Worm (Caenorhabditis elegans): ENCODE measurements around the gene ZC190.4.

ZC190.4 gene

ce11 chrV:8663023-8663422, 2.8 kb upstream of the ZC190.4 start:
- peak; percentile 9 for TF ChIP-seq K12H6.12 (tag; optimal IDR thresholded peaks at IDR 0.05)
- TF ChIP-seq mcd-1 (GFP tag; IDR thresholded peaks at IDR 0.05): 0 out of 2 replicates have a peak, but pooled peaks have one; percentile 12
- TF ChIP-seq fkh-3 (tag; optimal IDR thresholded peaks at IDR 0.05): no peak
- no peak for TF ChIP-seq lin-54 (GFP tag; optimal IDR thresholded peaks at IDR 0.05)
- no peak for TF ChIP-seq cebp-1 (GFP tag; IDR thresholded peaks at IDR 0.05)
- TF ChIP-seq cebp-1 (tag; optimal IDR thresholded peaks at IDR 0.05): peak; percentile 17
- TF ChIP-seq zfh-2 (GFP tag; conservative IDR thresholded peaks at IDR 0.05): peak; percentile 85
- no peak for TF ChIP-seq madf-10 (tag; optimal IDR thresholded peaks at IDR 0.05)
- no peak for TF ChIP-seq B0019.2 (GFP tag; conservative IDR thresholded peaks at IDR 0.05)
- TF ChIP-seq Y79H2A.3 (GFP tag; conservative IDR thresholded peaks at IDR 0.05): no peak

ce11 chrV:8667230-8668021, 1.6 kb downstream of the ZC190.4 start:
- no peak for TF ChIP-seq Y56A3A.18 (GFP tag; IDR thresholded peaks at IDR 0.05)
- TF ChIP-seq C17E4.6 (GFP tag; IDR thresholded peaks at IDR 0.05): no peak
- TF ChIP-seq Y53F4B.3 (GFP tag; IDR thresholded peaks at IDR 0.05): no peak
- no peak for TF ChIP-seq tlf-1 (GFP tag; optimal IDR thresholded peaks at IDR 0.05)
- no peak for TF ChIP-seq hmg-20 (GFP tag; IDR thresholded peaks at IDR 0.05)
- TF ChIP-seq dpff-1 (tag; optimal IDR thresholded peaks at IDR 0.05): no peak
- no peak for TF ChIP-seq Y53G8AR.9 (GFP tag; conservative IDR thresholded peaks at IDR 0.05)
- TF ChIP-seq nfya-2 (GFP tag; IDR thresholded peaks at IDR 0.05): no peak
- TF ChIP-seq F10E7.11 (tag; optimal IDR thresholded peaks at IDR 0.05): no peak
- no peak for TF ChIP-seq egl-18 (GFP tag; IDR thresholded peaks at IDR 0.05)
- TF ChIP-seq aptf-2 (GFP tag; conservative IDR thresholded peaks at IDR 0.05): no peak
- no peak for TF ChIP-seq ccch-3 (GFP tag; optimal IDR thresholded peaks at IDR 0.05)
- TF ChIP-seq rpc-1 (optimal IDR thresholded peaks at IDR 0.05): no peak
- no peak for TF ChIP-seq rpc-1 (tag; optimal IDR thresholded peaks at IDR 0.05)
- TF ChIP-seq B0019.2 (GFP tag; conservative IDR thresholded peaks at IDR 0.05): no peak
- no peak for TF ChIP-seq K11D2.4 (GFP tag; IDR thresholded peaks at IDR 0.05)
- no peak for TF ChIP-seq sptf-2 (GFP tag; optimal IDR thresholded peaks at IDR 0.05)
- TF ChIP-seq bed-2 (GFP tag; IDR thresholded peaks at IDR 0.05): no peak

ce11 chrV:8668224-8668623, 2.4 kb downstream of the ZC190.4 start:
- TF ChIP-seq nhr-120 (GFP tag; IDR thresholded peaks at IDR 0.05) (no peak), unc-130 (GFP tag; optimal IDR thresholded peaks at IDR 0.05) (no peak), nfya-2 (GFP tag; IDR thresholded peaks at IDR 0.05) (no peak), F52B5.7 (tag; optimal IDR thresholded peaks at IDR 0.05) (no peak)

- no peak for TF ChIP-seq lsl-1 (GFP tag; optimal IDR thresholded peaks at IDR 0.05)
- no peak for TF ChIP-seq xnd-1 (tag; optimal IDR thresholded peaks at IDR 0.05)
- no peak for TF ChIP-seq F55B11.4 (tag; optimal IDR thresholded peaks at IDR 0.05; ENCODE audit: borderline replicate concordance, insufficient read depth)
- no peak for TF ChIP-seq mxl-1 (tag; optimal IDR thresholded peaks at IDR 0.05)
- no peak for TF ChIP-seq cebp-1 (GFP tag; IDR thresholded peaks at IDR 0.05)
- TF ChIP-seq cebp-1 (tag; optimal IDR thresholded peaks at IDR 0.05): no peak
- no peak for TF ChIP-seq nhr-27 (tag; optimal IDR thresholded peaks at IDR 0.05)
- TF ChIP-seq K12H6.12 (tag; optimal IDR thresholded peaks at IDR 0.05): no peak
- TF ChIP-seq efl-1 (GFP tag; optimal IDR thresholded peaks at IDR 0.05): no peak
- TF ChIP-seq snpc-4 (GFP tag; optimal IDR thresholded peaks at IDR 0.05): no peak
- no peak for TF ChIP-seq snpc-4 (tag; optimal IDR thresholded peaks at IDR 0.05)
- TF ChIP-seq mes-4 (tag; optimal IDR thresholded peaks at IDR 0.05): no peak
- TF ChIP-seq zfh-2 (GFP tag; conservative IDR thresholded peaks at IDR 0.05): no peak
- no peak for TF ChIP-seq tbp1 (GFP tag; optimal IDR thresholded peaks at IDR 0.05)
- TF ChIP-seq Y67H2A.10 (GFP tag; conservative IDR thresholded peaks at IDR 0.05): no peak
- no peak for TF ChIP-seq ztf-6 (GFP tag; IDR thresholded peaks at IDR 0.05)
- no peak for TF ChIP-seq Y56A3A.18 (GFP tag; IDR thresholded peaks at IDR 0.05)
Measured at ce11 chrV:8670759-8671158, 4.9 kb downstream of the ZC190.4 start.

All from whole organism, young adult.